Worm (Caenorhabditis elegans) whole organism, L4/young adult: ENCODE measurements around the gene grwd-1.

ENCODE experiments used
- W03F9.2 ChIP-seq: fragments of 150-350 bp; optimal IDR thresholded peaks from 2 replicates; lab custom pipeline; 2014; ENCODE audit warnings: missing biosample characterization, missing genetic modification characterization
- him-1 ChIP-seq: sonication (generic microtip); optimal IDR thresholded peaks from 2 replicates; lab custom pipeline; 2016; ENCODE audit warnings: missing genotype, missing genetic modification reagents, missing genetic modification characterization, missing compliant biosample characterization

ce11 chrIII:5119063-5119462 is 34.2 kb upstream of the grwd-1 start:
- TF ChIP-seq him-1 (tag; lab: Kevin White, UChicago) (no peak), W03F9.2 (tag; lab: Kevin White, UChicago) (no peak)
